Fruit fly (Drosophila melanogaster) whole organism, prepupa: ENCODE measurements around the gene tank.

Source experiments
- Blimp-1 ChIP-seq: fragments of 200-800 bp; sonication (Bioruptor generic); optimal IDR thresholded peaks from 3 replicates; lab custom pipeline; 2017; ENCODE audit warnings: missing biosample characterization, missing genetic modification characterization, mild to moderate bottlenecking, moderate library complexity, missing genetic modification reagents
- CG10669 ChIP-seq: fragments of 200-800 bp; sonication (Bioruptor generic); optimal IDR thresholded peaks from 3 replicates; lab custom pipeline; 2018; ENCODE audit warnings: missing biosample characterization, mild to moderate bottlenecking, missing genetic modification characterization, moderate library complexity
- CG1621 ChIP-seq: fragments of 200-800 bp; sonication (Bioruptor generic); optimal IDR thresholded peaks from 3 replicates; lab custom pipeline; 2018; ENCODE audit warnings: missing biosample characterization, mild to moderate bottlenecking, missing genetic modification characterization
- CG6854 ChIP-seq: fragments of 200-800 bp; sonication (Bioruptor generic); optimal IDR thresholded peaks from 2 replicates; lab custom pipeline; 2017; ENCODE audit warnings: missing biosample characterization, mild to moderate bottlenecking, missing genetic modification characterization
- Ets96B ChIP-seq: fragments of 200-800 bp; optimal IDR thresholded peaks from 2 replicates; lab custom pipeline; 2019; ENCODE audit warnings: missing biosample characterization, mild to moderate bottlenecking, missing genetic modification characterization, moderate library complexity
- Hr39 ChIP-seq: fragments of 200-800 bp; sonication (Bioruptor generic); optimal IDR thresholded peaks from 2 replicates; lab custom pipeline; 2016; ENCODE audit warnings: missing biosample characterization, missing genetic modification characterization
- Hr4 ChIP-seq: fragments of 200-800 bp; sonication (Bioruptor generic); optimal IDR thresholded peaks from 3 replicates; lab custom pipeline; 2016; ENCODE audit warnings: missing biosample characterization, missing genetic modification characterization
- eg ChIP-seq: fragments of 200-800 bp; sonication (Bioruptor generic); IDR thresholded peaks from 3 replicates; pipeline ENCODE4 v1.3.6; 2022; ENCODE audit warnings: missing biosample characterization, missing genetic modification characterization
- fd59A ChIP-seq: fragments of 200-800 bp; sonication (Bioruptor generic); optimal IDR thresholded peaks from 2 replicates; lab custom pipeline; 2017; ENCODE audit warnings: missing biosample characterization, mild to moderate bottlenecking, missing genetic modification characterization, missing genetic modification reagents
- fd85E ChIP-seq: fragments of 200-800 bp; sonication (Bioruptor generic); optimal IDR thresholded peaks from 3 replicates; lab custom pipeline; 2016; ENCODE audit warnings: missing biosample characterization, missing genetic modification characterization
- svp ChIP-seq: fragments of 200-800 bp; sonication (Bioruptor generic); peaks from one replicate; lab custom pipeline; 2016; ENCODE audit warnings: missing biosample characterization, missing genetic modification characterization

DNA sequence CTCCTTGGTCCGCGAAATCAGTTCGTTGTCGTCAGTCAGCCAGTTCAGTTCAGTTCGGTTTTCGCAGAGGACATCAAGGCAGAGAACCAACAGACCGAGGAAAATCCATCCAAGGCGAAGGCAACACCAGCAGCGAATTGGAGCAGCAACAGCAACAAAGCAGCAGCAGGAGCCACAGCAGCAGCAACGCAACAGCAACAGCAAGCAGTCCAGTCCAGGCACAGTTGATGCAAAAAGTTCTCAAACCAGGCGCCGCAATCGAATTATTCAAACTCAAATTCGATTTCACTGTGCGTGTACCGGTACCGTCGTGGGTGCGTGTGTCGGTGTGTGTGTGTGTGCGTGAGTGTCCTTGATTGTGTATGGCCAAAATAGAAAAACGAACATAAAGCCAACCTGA lies 16.0 kb downstream of the tank start, which contains the start of gene CG15628:
- TF ChIP-seq CG10669 (no peak), CG6854 (no peak), fd59A (GFP tag; lab: Kevin White, UChicago) (no peak), fd85E (GFP tag; lab: Kevin White, UChicago) (no peak), CG1621 (tag; lab: Kevin White, UChicago) (no peak), Ets96B (tag; lab: Kevin White, UChicago) (no peak), Hr39 (GFP tag; lab: Kevin White, UChicago) (no peak), svp (GFP tag; lab: Kevin White, UChicago) (no peak), eg (GFP tag; lab: Robert Waterston, UW) (no peak), Hr4 (GFP tag; lab: Kevin White, UChicago) (no peak), Blimp-1 (GFP tag; lab: Kevin White, UChicago) (no peak)
